Fruit fly (Drosophila melanogaster) whole organism, prepupa: Measurements from ENCODE around the gene GC.

ENCODE experiments used
- CG10631 ChIP-seq: fragments of 200-800 bp; sonication (Bioruptor generic); optimal IDR thresholded peaks from 2 replicates; lab custom pipeline; 2016; ENCODE audit warnings: missing biosample characterization, missing genetic modification characterization
- CG10669 ChIP-seq: fragments of 200-800 bp; sonication (Bioruptor generic); optimal IDR thresholded peaks from 3 replicates; lab custom pipeline; 2018; ENCODE audit warnings: missing biosample characterization, mild to moderate bottlenecking, missing genetic modification characterization, moderate library complexity
- CG11762 ChIP-seq: fragments of 200-800 bp; sonication (Bioruptor generic); optimal IDR thresholded peaks from 3 replicates; lab custom pipeline; 2016; ENCODE audit warnings: missing biosample characterization, missing genetic modification characterization; ENCODE audit not compliant: insufficient read depth
- CG15336 ChIP-seq: fragments of 200-800 bp; sonication (Bioruptor generic); IDR thresholded peaks from 2 replicates; pipeline ENCODE4 v1.3.6; 2022; ENCODE audit warnings: missing biosample characterization, missing genetic modification characterization
- CG1621 ChIP-seq: fragments of 200-800 bp; sonication (Bioruptor generic); optimal IDR thresholded peaks from 3 replicates; lab custom pipeline; 2018; ENCODE audit warnings: missing biosample characterization, mild to moderate bottlenecking, missing genetic modification characterization
- CG16779 ChIP-seq: fragments of 200-800 bp; sonication (Bioruptor generic); optimal IDR thresholded peaks from 3 replicates; lab custom pipeline; 2017; ENCODE audit warnings: missing biosample characterization, mild to moderate bottlenecking, missing genetic modification characterization
- CG32006 ChIP-seq: fragments of 200-800 bp; sonication (Bioruptor generic); optimal IDR thresholded peaks from 3 replicates; lab custom pipeline; 2017; ENCODE audit warnings: missing biosample characterization, mild to moderate bottlenecking, missing genetic modification characterization
- CG34406 ChIP-seq: fragments of 200-800 bp; sonication (Bioruptor generic); optimal IDR thresholded peaks from 3 replicates; lab custom pipeline; 2016; ENCODE audit warnings: missing biosample characterization, missing genetic modification characterization
- CG3919 ChIP-seq: fragments of 200-800 bp; sonication (Bioruptor generic); optimal IDR thresholded peaks from 3 replicates; lab custom pipeline; 2016; ENCODE audit warnings: missing biosample characterization, missing genetic modification characterization
- CG4318 ChIP-seq: fragments of 200-800 bp; sonication (Bioruptor generic); optimal IDR thresholded peaks from 3 replicates; lab custom pipeline; 2017; ENCODE audit warnings: missing biosample characterization, mild to moderate bottlenecking, missing genetic modification characterization
- CG6276 ChIP-seq: fragments of 200-800 bp; sonication (Bioruptor generic); optimal IDR thresholded peaks from 2 replicates; lab custom pipeline; 2017; ENCODE audit warnings: missing biosample characterization, mild to moderate bottlenecking, missing genetic modification characterization
- CG6792 ChIP-seq: fragments of 200-800 bp; sonication (Bioruptor generic); optimal IDR thresholded peaks from 3 replicates; lab custom pipeline; 2016; ENCODE audit warnings: missing biosample characterization, missing genetic modification characterization
- CG6808 ChIP-seq: fragments of 200-800 bp; sonication (Bioruptor generic); optimal IDR thresholded peaks from 3 replicates; lab custom pipeline; 2017; ENCODE audit warnings: missing biosample characterization, missing genetic modification characterization, mild to moderate bottlenecking, moderate library complexity, missing genetic modification reagents
- CG7368 ChIP-seq: fragments of 200-800 bp; sonication (Bioruptor generic); optimal IDR thresholded peaks from 3 replicates; lab custom pipeline; 2016; ENCODE audit warnings: missing biosample characterization, missing genetic modification characterization
- CG8319 ChIP-seq: fragments of 200-800 bp; sonication (Bioruptor generic); optimal IDR thresholded peaks from 3 replicates; lab custom pipeline; 2016; ENCODE audit warnings: missing biosample characterization, missing genetic modification characterization
- CG8632 ChIP-seq: fragments of 200-800 bp; sonication (Bioruptor generic); optimal IDR thresholded peaks from 3 replicates; lab custom pipeline; 2016; ENCODE audit warnings: missing biosample characterization, missing genetic modification characterization
- Eip75B ChIP-seq: fragments of 200-800 bp; sonication (Bioruptor generic); optimal IDR thresholded peaks from 3 replicates; lab custom pipeline; 2016; ENCODE audit warnings: missing biosample characterization, missing genetic modification characterization
- Eip78C ChIP-seq: fragments of 200-800 bp; sonication (Bioruptor generic); peaks from one replicate; lab custom pipeline; 2016; ENCODE audit warnings: missing biosample characterization, missing genetic modification characterization
- Eip93F ChIP-seq: fragments of 200-800 bp; sonication (Bioruptor generic); optimal IDR thresholded peaks from 2 replicates; lab custom pipeline; 2016; ENCODE audit warnings: missing biosample characterization, mild to moderate bottlenecking, missing genetic modification characterization
- Ets96B ChIP-seq: fragments of 200-800 bp; optimal IDR thresholded peaks from 2 replicates; lab custom pipeline; 2019; ENCODE audit warnings: missing biosample characterization, mild to moderate bottlenecking, missing genetic modification characterization, moderate library complexity
- Gug ChIP-seq: fragments of 200-800 bp; sonication (Bioruptor generic); IDR thresholded peaks from 2 replicates; pipeline ENCODE4 v1.3.6; 2022; ENCODE audit warnings: missing biosample characterization, missing genetic modification characterization
- Hr39 ChIP-seq: fragments of 200-800 bp; sonication (Bioruptor generic); optimal IDR thresholded peaks from 2 replicates; lab custom pipeline; 2016; ENCODE audit warnings: missing biosample characterization, missing genetic modification characterization
- Hr4 ChIP-seq: fragments of 200-800 bp; sonication (Bioruptor generic); optimal IDR thresholded peaks from 3 replicates; lab custom pipeline; 2016; ENCODE audit warnings: missing biosample characterization, missing genetic modification characterization
- Lpt ChIP-seq: fragments of 200-800 bp; sonication (Bioruptor generic); optimal IDR thresholded peaks from 3 replicates; lab custom pipeline; 2016; ENCODE audit warnings: missing biosample characterization, missing genetic modification characterization
- Met ChIP-seq: fragments of 200-800 bp; sonication (Bioruptor generic); optimal IDR thresholded peaks from 3 replicates; lab custom pipeline; 2016; ENCODE audit warnings: missing biosample characterization, missing genetic modification characterization
- OdsH ChIP-seq: fragments of 200-800 bp; sonication (Bioruptor generic); optimal IDR thresholded peaks from 3 replicates; lab custom pipeline; 2016; ENCODE audit warnings: missing biosample characterization, missing genetic modification characterization
- Smox ChIP-seq: fragments of 200-800 bp; sonication (Bioruptor generic); optimal IDR thresholded peaks from 3 replicates; lab custom pipeline; 2016; ENCODE audit warnings: missing biosample characterization, missing genetic modification characterization
- Sox14 ChIP-seq: fragments of 200-800 bp; sonication (Bioruptor generic); optimal IDR thresholded peaks from 3 replicates; lab custom pipeline; 2016; ENCODE audit warnings: missing biosample characterization, missing genetic modification characterization
- Sox15 ChIP-seq: fragments of 200-800 bp; sonication (Bioruptor generic); optimal IDR thresholded peaks from 3 replicates; lab custom pipeline; 2016; ENCODE audit warnings: missing biosample characterization, missing genetic modification characterization
- achi ChIP-seq: fragments of 200-800 bp; sonication (Bioruptor generic); optimal IDR thresholded peaks from 3 replicates; lab custom pipeline; 2016; ENCODE audit warnings: missing biosample characterization, missing genetic modification characterization
- acj6 ChIP-seq: fragments of 200-800 bp; sonication (Bioruptor generic); optimal IDR thresholded peaks from 3 replicates; lab custom pipeline; 2016; ENCODE audit warnings: missing biosample characterization, missing genetic modification characterization
- cyc ChIP-seq: fragments of 200-800 bp; sonication (Bioruptor generic); optimal IDR thresholded peaks from 3 replicates; lab custom pipeline; 2016; ENCODE audit warnings: missing biosample characterization, missing genetic modification characterization
- dac ChIP-seq: fragments of 200-800 bp; sonication (Bioruptor generic); optimal IDR thresholded peaks from 2 replicates; lab custom pipeline; 2017; ENCODE audit warnings: missing biosample characterization, mild to moderate bottlenecking, missing genetic modification characterization
- eg ChIP-seq: fragments of 200-800 bp; sonication (Bioruptor generic); IDR thresholded peaks from 3 replicates; pipeline ENCODE4 v1.3.6; 2022; ENCODE audit warnings: missing biosample characterization, missing genetic modification characterization
- esn ChIP-seq: fragments of 200-800 bp; sonication (Bioruptor generic); optimal IDR thresholded peaks from 2 replicates; lab custom pipeline; 2016; ENCODE audit warnings: missing biosample characterization, mild to moderate bottlenecking, missing genetic modification characterization, moderate library complexity
- fd85E ChIP-seq: fragments of 200-800 bp; sonication (Bioruptor generic); optimal IDR thresholded peaks from 3 replicates; lab custom pipeline; 2016; ENCODE audit warnings: missing biosample characterization, missing genetic modification characterization
- fkh ChIP-seq: fragments of 200-800 bp; sonication (Bioruptor generic); optimal IDR thresholded peaks from 3 replicates; lab custom pipeline; 2017; ENCODE audit warnings: missing biosample characterization, mild to moderate bottlenecking, missing genetic modification characterization, moderate library complexity
- lz ChIP-seq: fragments of 200-800 bp; sonication (Bioruptor generic); optimal IDR thresholded peaks from 3 replicates; lab custom pipeline; 2016; ENCODE audit warnings: missing biosample characterization, missing genetic modification characterization
- net ChIP-seq: fragments of 200-800 bp; sonication (Bioruptor generic); optimal IDR thresholded peaks from 3 replicates; lab custom pipeline; 2016; ENCODE audit warnings: missing biosample characterization, missing genetic modification characterization
- pdm3 ChIP-seq: fragments of 200-800 bp; sonication (Bioruptor generic); optimal IDR thresholded peaks from 3 replicates; lab custom pipeline; 2016; ENCODE audit warnings: missing biosample characterization, missing genetic modification characterization
- salr ChIP-seq, 2 experiments: fragments of 200-800 bp; sonication (Bioruptor generic); optimal IDR thresholded peaks; 3 replicates each; lab custom pipeline; 2016 to 2018; ENCODE audit warnings: missing biosample characterization in 2 of 2, missing genetic modification characterization in 2 of 2, mild to moderate bottlenecking in 1 of 2
- spab ChIP-seq: fragments of 200-800 bp; sonication (Bioruptor generic); optimal IDR thresholded peaks from 2 replicates; lab custom pipeline; 2017; ENCODE audit warnings: missing biosample characterization, mild to moderate bottlenecking, missing genetic modification characterization, missing genetic modification reagents
- svp ChIP-seq: fragments of 200-800 bp; sonication (Bioruptor generic); peaks from one replicate; lab custom pipeline; 2016; ENCODE audit warnings: missing biosample characterization, missing genetic modification characterization
- vri ChIP-seq: fragments of 200-800 bp; sonication (Bioruptor generic); optimal IDR thresholded peaks from 3 replicates; lab custom pipeline; 2016; ENCODE audit warnings: missing biosample characterization, mild to moderate bottlenecking, missing genetic modification characterization

The GC gene

dm6 chr3L:1584003-1584402 lies 45.1 kb downstream of the GC start (continued):
- peak; percentile 90 for TF ChIP-seq CG15336 (GFP tag; lab: Robert Waterston, UW)
- TF ChIP-seq Ets96B (tag; lab: Kevin White, UChicago): no peak
- no peak for TF ChIP-seq CG6808 (GFP tag; lab: Kevin White, UChicago)
- no peak for TF ChIP-seq fd85E
- TF ChIP-seq CG8632 (GFP tag; lab: Kevin White, UChicago): no peak
- TF ChIP-seq Eip78C (GFP tag; lab: Kevin White, UChicago): peak; percentile 88
- TF ChIP-seq CG32006: peak; percentile 91
- TF ChIP-seq CG4318 (GFP tag; lab: Kevin White, UChicago): peak; percentile 77
- TF ChIP-seq Smox (GFP tag; lab: Kevin White, UChicago): peak; percentile 12
- peak; percentile 22 for TF ChIP-seq esn (GFP tag; lab: Kevin White, UChicago)
- TF ChIP-seq Lpt (GFP tag; lab: Kevin White, UChicago): peak; percentile 83
- no peak for TF ChIP-seq CG7368 (GFP tag; lab: Kevin White, UChicago)
- TF ChIP-seq Met (GFP tag; lab: Kevin White, UChicago): peak; percentile 32
- TF ChIP-seq fkh: no peak
- peak; percentile 92 for TF ChIP-seq Hr4
- no peak for TF ChIP-seq Sox15 (GFP tag; lab: Kevin White, UChicago)
- peak; percentile 88 for TF ChIP-seq Gug
- no peak for TF ChIP-seq Eip93F (GFP tag; lab: Kevin White, UChicago)
- peak; percentile 46 for TF ChIP-seq Hr39 (GFP tag; lab: Kevin White, UChicago)
- no peak for TF ChIP-seq cyc (GFP tag; lab: Kevin White, UChicago)
- TF ChIP-seq eg (GFP tag; lab: Robert Waterston, UW): peak; percentile 91

DNA sequence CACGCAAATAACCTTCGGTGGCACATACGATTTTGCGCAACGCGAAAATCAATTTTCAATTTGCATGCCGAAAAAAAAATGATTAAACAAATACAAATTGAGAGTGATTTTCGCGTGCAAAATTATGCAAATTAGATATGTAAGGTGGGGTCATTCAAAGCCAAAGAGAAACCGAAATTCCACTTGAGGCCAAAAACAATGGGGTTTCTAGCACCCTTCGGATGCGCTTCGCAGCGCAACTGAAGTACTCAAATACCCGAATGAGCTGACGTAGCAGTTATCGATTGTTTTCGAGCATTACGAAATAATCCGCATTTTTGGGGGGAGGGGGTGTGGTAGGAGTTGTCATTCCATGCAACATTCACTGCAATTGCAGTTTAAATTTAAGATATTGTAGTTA lies 48.3 kb downstream of the GC start:
- TF ChIP-seq CG32006 (no peak), Gug (no peak)

DNA sequence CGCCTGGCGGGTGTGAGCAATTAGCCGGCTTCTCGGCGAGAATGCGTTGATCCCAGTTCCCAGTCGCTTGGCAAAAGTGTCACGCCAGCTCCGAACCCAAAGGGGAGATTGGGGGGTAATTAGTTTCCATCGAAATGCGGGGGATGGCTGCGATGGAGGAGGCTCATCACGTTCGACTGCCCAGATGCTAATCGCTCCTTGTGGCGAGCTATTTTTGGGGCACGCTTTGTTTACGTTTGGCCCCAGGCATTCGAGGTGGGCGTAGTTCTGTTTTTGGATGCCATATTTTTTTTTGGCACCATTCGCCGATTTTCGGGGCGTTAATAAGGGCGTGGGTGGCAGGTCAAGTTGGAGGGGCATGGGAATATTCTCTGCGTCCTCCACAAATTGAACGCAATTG lies 48.9 kb downstream of the GC start:
- no peak for TF ChIP-seq CG3919
- TF ChIP-seq Met (GFP tag; lab: Kevin White, UChicago): no peak
- no peak for TF ChIP-seq Ets96B (tag; lab: Kevin White, UChicago)

DNA sequence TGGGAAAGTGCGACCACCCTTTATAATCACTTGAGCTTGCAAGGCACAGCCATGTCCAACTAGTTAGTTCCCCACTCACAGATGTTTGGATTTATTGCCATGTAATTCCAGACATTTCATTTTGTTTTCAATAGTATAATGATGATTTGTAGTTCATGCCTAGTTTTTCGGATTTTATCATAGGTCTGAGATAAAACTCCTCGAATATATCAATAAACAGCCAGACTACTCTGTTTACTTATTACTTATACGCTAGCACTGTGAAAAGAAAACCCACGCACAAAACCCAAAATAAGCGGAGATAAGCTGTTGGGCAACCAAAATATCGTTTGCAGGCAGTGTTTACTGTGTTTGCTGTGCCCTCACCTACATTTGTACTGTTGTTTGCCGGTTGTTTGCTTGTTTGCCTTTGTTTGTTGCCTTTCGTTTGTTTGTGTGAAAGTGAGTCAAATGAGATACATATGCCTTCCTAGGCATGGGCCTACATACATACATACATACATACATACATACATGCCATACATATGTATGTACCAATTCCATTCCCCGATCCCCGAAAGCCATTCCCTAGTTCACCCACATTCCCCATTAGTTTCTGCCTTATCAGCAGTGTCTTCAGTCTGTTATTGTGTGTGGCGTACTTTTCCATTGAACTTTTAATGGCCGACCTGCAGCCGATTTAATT lies 49.8 kb downstream of the GC start:
- peak; percentile 50 for TF ChIP-seq achi
- peak; percentile 22 for TF ChIP-seq net
- no peak for TF ChIP-seq CG8319 (GFP tag; lab: Kevin White, UChicago)
- TF ChIP-seq acj6 (GFP tag; lab: Kevin White, UChicago): peak; percentile 29
- TF ChIP-seq pdm3 (GFP tag; lab: Kevin White, UChicago): peak; percentile 31
- TF ChIP-seq Sox14 (GFP tag; lab: Kevin White, UChicago): peak; percentile 55
- TF ChIP-seq Ets96B (tag; lab: Kevin White, UChicago): peak; percentile 43
- peak; percentile 37 for TF ChIP-seq lz (GFP tag; lab: Kevin White, UChicago)
- peak; percentile 36; the same call in 1 of the 2 replicates for TF ChIP-seq CG15336 (GFP tag; lab: Robert Waterston, UW)
- TF ChIP-seq salr (GFP tag; optimal IDR thresholded peaks at IDR 0.05; lab: Kevin White, UChicago): peak in 1 of 2 experiments; percentile 16
- peak; percentile 64 for TF ChIP-seq Eip78C (GFP tag; lab: Kevin White, UChicago)
- TF ChIP-seq Sox15 (GFP tag; lab: Kevin White, UChicago): no peak
- TF ChIP-seq CG32006: peak; percentile 60
- no peak for TF ChIP-seq Eip93F (GFP tag; lab: Kevin White, UChicago)
- TF ChIP-seq Hr39 (GFP tag; lab: Kevin White, UChicago): peak; percentile 18
- TF ChIP-seq CG10669 (GFP tag; lab: Kevin White, UChicago): peak; percentile 39
- TF ChIP-seq CG1621 (tag; lab: Kevin White, UChicago): peak; percentile 12
- TF ChIP-seq CG11762 (GFP tag; lab: Kevin White, UChicago): peak; percentile 10
- TF ChIP-seq svp (GFP tag; lab: Kevin White, UChicago): peak; percentile 35
- TF ChIP-seq fd85E: no peak
- TF ChIP-seq CG7368 (GFP tag; lab: Kevin White, UChicago): peak; percentile 40
- TF ChIP-seq vri (GFP tag; lab: Kevin White, UChicago): peak; percentile 20
- peak; percentile 4 for TF ChIP-seq cyc (GFP tag; lab: Kevin White, UChicago)
- peak; percentile 18 for TF ChIP-seq spab (GFP tag; lab: Kevin White, UChicago)
- peak; percentile 23 for TF ChIP-seq CG6792
- peak; percentile 41 for TF ChIP-seq CG34406
- TF ChIP-seq dac: peak; percentile 15
- TF ChIP-seq CG16779 (tag; lab: Kevin White, UChicago): no peak
- peak; percentile 48 for TF ChIP-seq OdsH (GFP tag; lab: Kevin White, UChicago)
- TF ChIP-seq Hr4: peak; percentile 53
- TF ChIP-seq CG10631: peak; percentile 26
- no peak for TF ChIP-seq CG6276 (GFP tag; lab: Kevin White, UChicago)
- peak; percentile 56 for TF ChIP-seq Eip75B (GFP tag; lab: Kevin White, UChicago)
